Fruit fly (Drosophila melanogaster) whole organism, embryonic: Measurements from ENCODE around the gene Cyt-c1.

Experiments used
- Blimp-1 ChIP-seq: fragments of 200-800 bp; sonication (Bioruptor generic); optimal IDR thresholded peaks from 3 replicates; lab custom pipeline; 2018; ENCODE audit warnings: missing biosample characterization, missing genetic modification characterization, mild to moderate bottlenecking, moderate library complexity, missing genetic modification reagents
- C15 ChIP-seq: fragments of 200-800 bp; sonication (Bioruptor generic); IDR thresholded peaks from 3 replicates; pipeline ENCODE4 v1.3.6; 2022; ENCODE audit warnings: missing biosample characterization, missing genetic modification characterization
- CG12659 ChIP-seq: fragments of 200-800 bp; sonication (Bioruptor generic); optimal IDR thresholded peaks from 3 replicates; lab custom pipeline; 2017; ENCODE audit warnings: mild to moderate bottlenecking, missing biosample characterization, missing genetic modification reagents, missing genetic modification characterization
- CG12744 ChIP-seq: fragments of 200-800 bp; sonication (Bioruptor generic); optimal IDR thresholded peaks from 2 replicates; lab custom pipeline; 2016; ENCODE audit warnings: missing biosample characterization, missing genetic modification characterization
- CG14014 ChIP-seq: fragments of 200-800 bp; sonication (Bioruptor generic); IDR thresholded peaks from 2 replicates; pipeline ENCODE4 v1.3.6; 2022; ENCODE audit warnings: missing biosample characterization, missing genetic modification characterization
- CG14050 ChIP-seq: fragments of 200-800 bp; sonication (Bioruptor generic); IDR thresholded peaks from 3 replicates; pipeline ENCODE4 v1.3.6; 2022; ENCODE audit warnings: missing biosample characterization, missing genetic modification characterization
- CG14667 ChIP-seq: fragments of 200-800 bp; sonication (Bioruptor generic); IDR thresholded peaks from 2 replicates; pipeline ENCODE4 v1.3.6; 2022; ENCODE audit warnings: missing biosample characterization, missing genetic modification characterization
- CG16779 ChIP-seq: fragments of 200-800 bp; sonication (Bioruptor generic); IDR thresholded peaks from 2 replicates; pipeline ENCODE4 v1.3.6; 2022; ENCODE audit warnings: missing biosample characterization, missing genetic modification characterization
- CG18011 ChIP-seq: fragments of 200-800 bp; sonication (Bioruptor generic); optimal IDR thresholded peaks from 2 replicates; lab custom pipeline; 2017; ENCODE audit warnings: missing biosample characterization, missing genetic modification characterization, mild to moderate bottlenecking, moderate library complexity, missing genotype
- CG2116 ChIP-seq: fragments of 200-800 bp; sonication (Bioruptor generic); optimal IDR thresholded peaks from 3 replicates; lab custom pipeline; 2018; ENCODE audit warnings: missing biosample characterization, mild to moderate bottlenecking, missing genetic modification characterization
- CG2129 ChIP-seq: fragments of 200-800 bp; sonication (Bioruptor generic); IDR thresholded peaks from 2 replicates; pipeline ENCODE4 v1.3.6; 2022; ENCODE audit warnings: missing biosample characterization, missing genetic modification characterization; ENCODE audit not compliant: partially characterized antibody
- CG32767 ChIP-seq: fragments of 200-800 bp; sonication (Bioruptor generic); IDR thresholded peaks from 2 replicates; pipeline ENCODE4 v1.3.6; 2022; ENCODE audit warnings: missing biosample characterization, missing genetic modification characterization
- CG4282 ChIP-seq: fragments of 200-800 bp; sonication (Bioruptor generic); optimal IDR thresholded peaks from 2 replicates; lab custom pipeline; 2016; ENCODE audit warnings: missing biosample characterization, missing genetic modification characterization
- CG6683 ChIP-seq: fragments of 200-800 bp; sonication (Bioruptor generic); optimal IDR thresholded peaks from 2 replicates; lab custom pipeline; 2017; ENCODE audit warnings: missing biosample characterization, mild to moderate bottlenecking, missing genetic modification characterization, missing genetic modification reagents
- CG7786 ChIP-seq: fragments of 200-800 bp; sonication (Bioruptor generic); optimal IDR thresholded peaks from 2 replicates; lab custom pipeline; 2016; ENCODE audit warnings: missing biosample characterization, missing genetic modification characterization
- CG8089 ChIP-seq: fragments of 200-800 bp; sonication (Bioruptor generic); optimal IDR thresholded peaks from 3 replicates; lab custom pipeline; 2016; ENCODE audit warnings: missing biosample characterization, missing genetic modification characterization
- CG8281 ChIP-seq: fragments of 200-800 bp; sonication (Bioruptor generic); optimal IDR thresholded peaks from 2 replicates; lab custom pipeline; 2018; ENCODE audit warnings: missing biosample characterization, mild to moderate bottlenecking, missing genetic modification characterization, moderate library complexity
- CG9437 ChIP-seq: fragments of 200-800 bp; sonication (Bioruptor generic); optimal IDR thresholded peaks from 2 replicates; lab custom pipeline; 2018; ENCODE audit warnings: missing biosample characterization, mild to moderate bottlenecking, missing genetic modification characterization
- D ChIP-seq, 2 experiments: fragments of 200-800 bp in 1 of 2; fragments of >200 bp in 1 of 2; sonication (Bioruptor generic) in 1 of 2; optimal IDR thresholded peaks; 2 replicates in 1 of 2; 3 replicates in 1 of 2; lab custom pipeline; 2017; ENCODE audit warnings: mild to moderate bottlenecking in 1 of 2, missing biosample characterization in 1 of 2, missing genetic modification characterization in 1 of 2, missing genetic modification reagents in 1 of 2
- Dref ChIP-seq: fragments of 200-800 bp; sonication (Bioruptor generic); IDR thresholded peaks from 2 replicates; pipeline ENCODE4 v1.3.6; 2022; ENCODE audit warnings: missing biosample characterization, missing genetic modification characterization
- Elba2 ChIP-seq: fragments of 200-800 bp; sonication (Bioruptor generic); optimal IDR thresholded peaks from 3 replicates; lab custom pipeline; 2016; ENCODE audit warnings: missing biosample characterization, missing genetic modification characterization
- Hand ChIP-seq: fragments of 200-800 bp; sonication (Bioruptor generic); optimal IDR thresholded peaks from 2 replicates; lab custom pipeline; 2017; ENCODE audit warnings: mild to moderate bottlenecking, missing biosample characterization, missing genetic modification reagents, missing genetic modification characterization
- Hr3 ChIP-seq: fragments of 200-800 bp; sonication (Bioruptor generic); optimal IDR thresholded peaks from 3 replicates; lab custom pipeline; 2016; ENCODE audit warnings: missing biosample characterization, missing genetic modification characterization
- Hr39 ChIP-seq: fragments of >200 bp; optimal IDR thresholded peaks from 2 replicates; lab custom pipeline; 2017
- Lim3 ChIP-seq: fragments of 200-800 bp; sonication (Bioruptor generic); IDR thresholded peaks from 2 replicates; pipeline ENCODE4 v1.3.6; 2022; ENCODE audit warnings: missing biosample characterization, missing genetic modification characterization
- Lpt ChIP-seq: fragments of >200 bp; optimal IDR thresholded peaks from 2 replicates; lab custom pipeline; 2018; ENCODE audit warnings: missing biosample characterization, missing genetic modification characterization
- MESR4 ChIP-seq: fragments of 200-800 bp; sonication (Bioruptor generic); optimal IDR thresholded peaks from 2 replicates; lab custom pipeline; 2018; ENCODE audit warnings: missing biosample characterization, mild to moderate bottlenecking, missing genetic modification characterization, moderate library complexity
- Meics ChIP-seq: fragments of 200-800 bp; sonication (Bioruptor generic); optimal IDR thresholded peaks from 2 replicates; lab custom pipeline; 2017; ENCODE audit warnings: missing biosample characterization, mild to moderate bottlenecking, missing genetic modification characterization
- Sry-δ ChIP-seq: fragments of 200-800 bp; sonication (Bioruptor generic); optimal IDR thresholded peaks from 2 replicates; lab custom pipeline; 2016; ENCODE audit warnings: missing biosample characterization, missing genetic modification characterization
- caup ChIP-seq: fragments of 200-800 bp; sonication (Bioruptor generic); optimal IDR thresholded peaks from 3 replicates; lab custom pipeline; 2017; ENCODE audit warnings: missing biosample characterization, mild to moderate bottlenecking, missing genetic modification characterization, moderate library complexity; ENCODE audit not compliant: severe bottlenecking
- crp ChIP-seq, 2 experiments: fragments of 200-800 bp; sonication (Bioruptor generic); optimal IDR thresholded peaks; 2 replicates in 1 of 2; 3 replicates in 1 of 2; lab custom pipeline; 2017; ENCODE audit warnings: missing biosample characterization in 2 of 2, missing genetic modification characterization in 2 of 2, mild to moderate bottlenecking in 1 of 2, moderate library complexity in 1 of 2
- dimm ChIP-seq: fragments of 200-800 bp; sonication (Bioruptor generic); IDR thresholded peaks from 2 replicates; pipeline ENCODE4 v1.3.6; 2022; ENCODE audit warnings: missing biosample characterization, missing genetic modification characterization
- esg ChIP-seq: fragments of 200-800 bp; sonication (Bioruptor generic); conservative IDR thresholded peaks from 2 replicates; pipeline ENCODE4 v1.3.6; 2022; ENCODE audit warnings: missing biosample characterization, missing genetic modification characterization
- exex ChIP-seq: fragments of 200-800 bp; sonication (Bioruptor generic); optimal IDR thresholded peaks from 4 replicates; lab custom pipeline; 2018; ENCODE audit warnings: missing biosample characterization, mild to moderate bottlenecking, missing genetic modification characterization, moderate library complexity
- fd3F ChIP-seq: fragments of 200-800 bp; sonication (Bioruptor generic); optimal IDR thresholded peaks from 2 replicates; lab custom pipeline; 2018; ENCODE audit warnings: missing biosample characterization, mild to moderate bottlenecking, missing genetic modification characterization, moderate library complexity
- gt ChIP-seq: fragments of 200-800 bp; sonication (Bioruptor generic); IDR thresholded peaks from 2 replicates; pipeline ENCODE4 v1.3.6; 2022; ENCODE audit warnings: missing biosample characterization, missing genetic modification characterization
- ham ChIP-seq: fragments of 200-800 bp; sonication (Bioruptor generic); IDR thresholded peaks from 2 replicates; pipeline ENCODE4 v1.3.6; 2022; ENCODE audit warnings: missing biosample characterization, missing genetic modification characterization
- hth ChIP-seq: fragments of >200 bp; optimal IDR thresholded peaks from 2 replicates; lab custom pipeline; 2017; ENCODE audit warnings: inconsistent platforms
- kni ChIP-seq: fragments of 200-800 bp; sonication (Bioruptor generic); optimal IDR thresholded peaks from 3 replicates; lab custom pipeline; 2017; ENCODE audit warnings: mild to moderate bottlenecking, missing biosample characterization, missing genetic modification reagents, missing genetic modification characterization
- lbe ChIP-seq: fragments of 200-800 bp; sonication (Bioruptor generic); optimal IDR thresholded peaks from 2 replicates; lab custom pipeline; 2016; ENCODE audit warnings: missing biosample characterization, mild to moderate bottlenecking, missing genetic modification characterization
- lmd ChIP-seq: fragments of 200-800 bp; sonication (Bioruptor generic); IDR thresholded peaks from 2 replicates; pipeline ENCODE4 v1.3.6; 2022; ENCODE audit warnings: missing biosample characterization, missing genetic modification characterization
- luna ChIP-seq: fragments of 200-800 bp; sonication (Bioruptor generic); optimal IDR thresholded peaks from 2 replicates; lab custom pipeline; 2016; ENCODE audit warnings: missing biosample characterization, missing genetic modification characterization
- maf-S ChIP-seq: fragments of 200-800 bp; sonication (Bioruptor generic); optimal IDR thresholded peaks from 2 replicates; lab custom pipeline; 2016; ENCODE audit warnings: missing biosample characterization, missing genetic modification characterization
- nau ChIP-seq: fragments of 200-800 bp; sonication (Bioruptor generic); optimal IDR thresholded peaks from 3 replicates; lab custom pipeline; 2017; ENCODE audit warnings: missing biosample characterization, mild to moderate bottlenecking, missing genetic modification characterization, missing genetic modification reagents
- nerfin-1 ChIP-seq: fragments of 200-800 bp; sonication (Bioruptor generic); optimal IDR thresholded peaks from 3 replicates; lab custom pipeline; 2019; ENCODE audit warnings: missing biosample characterization, mild to moderate bottlenecking, missing genetic modification characterization, moderate library complexity
- peb ChIP-seq: fragments of 200-800 bp; sonication (Bioruptor generic); IDR thresholded peaks from 2 replicates; pipeline ENCODE4 v1.3.6; 2022; ENCODE audit warnings: missing biosample characterization, missing genetic modification characterization
- sisA ChIP-seq: fragments of 200-800 bp; sonication (Bioruptor generic); IDR thresholded peaks from 2 replicates; pipeline ENCODE4 v1.3.6; 2022; ENCODE audit warnings: missing biosample characterization, missing genetic modification characterization
- sr ChIP-seq: fragments of 200-800 bp; sonication (Bioruptor generic); IDR thresholded peaks from 3 replicates; pipeline ENCODE4 v1.3.6; 2022; ENCODE audit warnings: missing biosample characterization, missing genetic modification characterization
- trh ChIP-seq: fragments of 200-800 bp; sonication (Bioruptor generic); optimal IDR thresholded peaks from 2 replicates; lab custom pipeline; 2016; ENCODE audit warnings: missing biosample characterization, missing genetic modification characterization

The Cyt-c1 gene

dm6 chr3L:5355074-5355790 lies 4.8 kb upstream of the Cyt-c1 start, which contains the start of gene CG46456 (continued):
- TF ChIP-seq nerfin-1 (tag; lab: Kevin White, UChicago) (peak; percentile 96), CG2116 (GFP tag; lab: Kevin White, UChicago) (peak; percentile 60), caup (GFP tag; lab: Kevin White, UChicago) (peak; percentile 95), CG7786 (GFP tag; lab: Kevin White, UChicago) (peak; percentile 43), CG14050 (GFP tag; lab: Robert Waterston, UW) (peak; percentile 88), CG12744 (GFP tag; lab: Kevin White, UChicago) (peak; percentile 58), CG14667 (GFP tag; lab: Robert Waterston, UW) (peak; percentile 77; the same call in 1 of the 2 replicates), CG9437 (GFP tag; lab: Kevin White, UChicago) (peak; percentile 87), sr (GFP tag; lab: Robert Waterston, UW) (no peak; the same call in 2 of the 3 replicates), dimm (GFP tag; lab: Robert Waterston, UW) (peak; percentile 78), Elba2 (GFP tag; lab: Kevin White, UChicago) (no peak), Blimp-1 (GFP tag; lab: Kevin White, UChicago) (peak; percentile 95), CG8089 (GFP tag; lab: Kevin White, UChicago) (peak; percentile 31), CG32767 (GFP tag; lab: Robert Waterston, UW) (peak; percentile 93), gt (no peak), fd3F (peak; percentile 92), CG14014 (GFP tag; lab: Robert Waterston, UW) (peak; percentile 93), luna (GFP tag; lab: Kevin White, UChicago) (no peak), CG18011 (GFP tag; lab: Kevin White, UChicago) (peak; percentile 78), crp (GFP tag; optimal IDR thresholded peaks at IDR 0.05; lab: Kevin White, UChicago) (peak in 1 of 2 experiments; percentile 59), lmd (GFP tag; lab: Robert Waterston, UW) (peak; percentile 93), nau (GFP tag; lab: Kevin White, UChicago) (peak; percentile 91), CG6683 (GFP tag; lab: Kevin White, UChicago) (peak; percentile 93), lbe (GFP tag; lab: Kevin White, UChicago) (peak; percentile 86), Dref (GFP tag; lab: Robert Waterston, UW) (no peak), C15 (peak; percentile 85), maf-S (GFP tag; lab: Kevin White, UChicago) (peak; percentile 47), CG16779 (peak; percentile 74; the same call in 1 of the 2 replicates), Hr39 (lab: Kevin White, UChicago) (no peak), CG12659 (peak; percentile 95), sisA (GFP tag; lab: Robert Waterston, UW) (peak; percentile 84), CG8281 (tag; lab: Kevin White, UChicago) (peak; percentile 84), CG2129 (no peak), esg (peak; percentile 84), Lpt (GFP tag; lab: Kevin White, UChicago) (no peak), Hand (GFP tag; lab: Kevin White, UChicago) (peak; percentile 94), hth (lab: Kevin White, UChicago) (no peak), Hr3 (GFP tag; lab: Kevin White, UChicago) (peak; percentile 87), Meics (GFP tag; lab: Kevin White, UChicago) (peak; percentile 96), MESR4 (GFP tag; lab: Kevin White, UChicago) (peak; percentile 30), D (optimal IDR thresholded peaks at IDR 0.05; lab: Kevin White, UChicago) (no peak), D (GFP tag; optimal IDR thresholded peaks at IDR 0.05; lab: Kevin White, UChicago) (peak; percentile 90), peb (peak; percentile 68; the same call in 1 of the 2 replicates), kni (GFP tag; lab: Kevin White, UChicago) (peak; percentile 63), Lim3 (GFP tag; lab: Robert Waterston, UW) (peak; percentile 31; the same call in 1 of the 2 replicates), ham (no peak), CG4282 (GFP tag; lab: Kevin White, UChicago) (no peak), exex (tag; lab: Kevin White, UChicago) (peak; percentile 84), Sry-δ (GFP tag; lab: Kevin White, UChicago) (no peak), trh (GFP tag; lab: Kevin White, UChicago) (peak; percentile 33)
